Worm (Caenorhabditis elegans) whole organism, L2 larva: ENCODE results near the gene fbxc-21.

Experiments used
- C34F6.9 ChIP-seq: fragments of 150-350 bp; optimal IDR thresholded peaks from 2 replicates; lab custom pipeline; 2014; ENCODE audit warnings: missing biosample characterization, missing genetic modification characterization
- F13H6.1 ChIP-seq: sonication (generic microtip); optimal IDR thresholded peaks from 2 replicates; lab custom pipeline; 2016; ENCODE audit warnings: missing genetic modification characterization, missing compliant biosample characterization
- Y55F3AM.14 ChIP-seq: fragments of 200-800 bp; sonication (Bioruptor generic); optimal IDR thresholded peaks from 2 replicates; lab custom pipeline; 2018; ENCODE audit warnings: mild to moderate bottlenecking, missing genetic modification characterization, missing compliant biosample characterization
- ZK546.5 ChIP-seq: sonication (generic microtip); optimal IDR thresholded peaks from 2 replicates; lab custom pipeline; 2017; ENCODE audit warnings: missing biosample characterization, missing genetic modification characterization
- alr-1 ChIP-seq: fragments of 150-350 bp; optimal IDR thresholded peaks from 2 replicates; lab custom pipeline; 2014; ENCODE audit warnings: missing biosample characterization, missing genetic modification characterization
- aly-2 ChIP-seq: fragments of 150-350 bp; optimal IDR thresholded peaks from 2 replicates; lab custom pipeline; 2014; ENCODE audit warnings: missing biosample characterization, missing genetic modification characterization
- blmp-1 ChIP-seq: sonication (generic microtip); optimal IDR thresholded peaks from 2 replicates; lab custom pipeline; 2017; ENCODE audit warnings: missing genetic modification characterization, mild to moderate bottlenecking, missing compliant biosample characterization, antibody characterized with exemption, moderate library complexity; ENCODE audit not compliant: insufficient read depth
- egl-27 ChIP-seq: sonication (generic microtip); optimal IDR thresholded peaks from 3 replicates; lab custom pipeline; 2017; ENCODE audit warnings: missing biosample characterization, missing genetic modification reagents, missing genetic modification characterization
- elt-1 ChIP-seq: fragments of 150-350 bp; optimal IDR thresholded peaks from 2 replicates; lab custom pipeline; 2014; ENCODE audit warnings: missing biosample characterization, missing genetic modification characterization
- elt-3 ChIP-seq: sonication (generic microtip); optimal IDR thresholded peaks from 2 replicates; lab custom pipeline; 2017; ENCODE audit warnings: missing biosample characterization, missing genetic modification characterization
- fos-1 ChIP-seq: fragments of 150-350 bp; optimal IDR thresholded peaks from 2 replicates; lab custom pipeline; 2014; ENCODE audit warnings: missing biosample characterization, missing genetic modification characterization
- gmeb-1 ChIP-seq: fragments of 150-350 bp; optimal IDR thresholded peaks from 2 replicates; lab custom pipeline; 2014; ENCODE audit warnings: missing biosample characterization, missing genetic modification characterization
- lin-11 ChIP-seq: fragments of 150-350 bp; sonication (generic microtip); optimal IDR thresholded peaks from 2 replicates; lab custom pipeline; 2014; ENCODE audit warnings: missing biosample characterization, missing genetic modification characterization, inconsistent platforms, mixed read lengths
- lin-13 ChIP-seq: fragments of 150-350 bp; optimal IDR thresholded peaks from 2 replicates; lab custom pipeline; 2014; ENCODE audit warnings: missing biosample characterization, missing genetic modification reagents, missing genetic modification characterization
- lin-39 ChIP-seq: fragments of 150-350 bp; optimal IDR thresholded peaks from 2 replicates; lab custom pipeline; 2014; ENCODE audit warnings: missing biosample characterization, missing genetic modification reagents, missing genetic modification characterization
- mbf-1 ChIP-seq: sonication (generic microtip); optimal IDR thresholded peaks from 2 replicates; lab custom pipeline; 2017; ENCODE audit warnings: missing biosample characterization, missing genetic modification characterization
- mdl-1 ChIP-seq, 2 experiments: fragments of 150-350 bp in 1 of 2; sonication (generic microtip) in 1 of 2; optimal IDR thresholded peaks; 2 replicates each; lab custom pipeline; 2017; ENCODE audit warnings: missing biosample characterization in 2 of 2, missing genetic modification characterization in 2 of 2
- nhr-10 ChIP-seq: sonication (generic microtip); optimal IDR thresholded peaks from 2 replicates; lab custom pipeline; 2017; ENCODE audit warnings: missing biosample characterization, missing genetic modification characterization
- nhr-11 ChIP-seq: fragments of 150-350 bp; optimal IDR thresholded peaks from 2 replicates; lab custom pipeline; 2014; ENCODE audit warnings: missing biosample characterization, missing genetic modification characterization
- nhr-12 ChIP-seq: fragments of 150-350 bp; optimal IDR thresholded peaks from 2 replicates; lab custom pipeline; 2014; ENCODE audit warnings: missing biosample characterization, missing genetic modification characterization
- nhr-129 ChIP-seq: fragments of 150-350 bp; optimal IDR thresholded peaks from 2 replicates; lab custom pipeline; 2014; ENCODE audit warnings: missing biosample characterization, missing genetic modification characterization
- nhr-21 ChIP-seq: fragments of 150-350 bp; optimal IDR thresholded peaks from 2 replicates; lab custom pipeline; 2014; ENCODE audit warnings: missing biosample characterization, missing genetic modification characterization
- nhr-23 ChIP-seq: fragments of 150-350 bp; optimal IDR thresholded peaks from 2 replicates; lab custom pipeline; 2014; ENCODE audit warnings: missing biosample characterization, missing genetic modification reagents, missing genetic modification characterization
- nhr-237 ChIP-seq: fragments of 150-350 bp; optimal IDR thresholded peaks from 2 replicates; lab custom pipeline; 2014; ENCODE audit warnings: missing biosample characterization, missing genetic modification characterization
- nhr-6 ChIP-seq: fragments of 150-350 bp; optimal IDR thresholded peaks from 2 replicates; lab custom pipeline; 2014; ENCODE audit warnings: missing biosample characterization, missing genetic modification characterization
- nhr-77 ChIP-seq: fragments of 150-350 bp; optimal IDR thresholded peaks from 2 replicates; lab custom pipeline; 2014; ENCODE audit warnings: missing biosample characterization, missing genetic modification characterization
- sem-4 ChIP-seq: fragments of 150-350 bp; optimal IDR thresholded peaks from 2 replicates; lab custom pipeline; 2014; ENCODE audit warnings: missing biosample characterization, missing genetic modification reagents, missing genetic modification characterization
- skn-1 ChIP-seq: sonication (generic microtip); optimal IDR thresholded peaks from 2 replicates; lab custom pipeline; 2017; ENCODE audit warnings: missing biosample characterization, missing genetic modification characterization
- sma-9 ChIP-seq, 2 experiments: fragments of 150-350 bp in 1 of 2; sonication (generic microtip) in 1 of 2; optimal IDR thresholded peaks; 2 replicates each; lab custom pipeline; 2014 to 2016; ENCODE audit warnings: missing genetic modification characterization in 2 of 2, mild to moderate bottlenecking in 1 of 2, missing biosample characterization in 1 of 2, missing compliant biosample characterization in 1 of 2, missing genetic modification reagents in 1 of 2, moderate library complexity in 1 of 2
- unc-39 ChIP-seq: fragments of 150-350 bp; optimal IDR thresholded peaks from 2 replicates; lab custom pipeline; 2014; ENCODE audit warnings: missing biosample characterization, missing genetic modification characterization
- unc-55 ChIP-seq: fragments of 150-350 bp; sonication (generic microtip); optimal IDR thresholded peaks from 3 replicates; lab custom pipeline; 2014; ENCODE audit warnings: missing biosample characterization, missing genetic modification reagents, missing genetic modification characterization
- unc-62 ChIP-seq: fragments of 150-350 bp; optimal IDR thresholded peaks from 2 replicates; lab custom pipeline; 2014; ENCODE audit warnings: missing biosample characterization, missing genetic modification reagents, missing genetic modification characterization
- ztf-1 ChIP-seq: fragments of 200-800 bp; sonication (Bioruptor generic); conservative IDR thresholded peaks from 2 replicates; pipeline ENCODE4 v1.3.6; 2022; ENCODE audit warnings: missing genetic modification characterization, missing compliant biosample characterization
- ztf-4 ChIP-seq: fragments of 150-350 bp; optimal IDR thresholded peaks from 2 replicates; lab custom pipeline; 2014; ENCODE audit warnings: missing biosample characterization, missing genetic modification characterization

Gene fbxc-21

DNA sequence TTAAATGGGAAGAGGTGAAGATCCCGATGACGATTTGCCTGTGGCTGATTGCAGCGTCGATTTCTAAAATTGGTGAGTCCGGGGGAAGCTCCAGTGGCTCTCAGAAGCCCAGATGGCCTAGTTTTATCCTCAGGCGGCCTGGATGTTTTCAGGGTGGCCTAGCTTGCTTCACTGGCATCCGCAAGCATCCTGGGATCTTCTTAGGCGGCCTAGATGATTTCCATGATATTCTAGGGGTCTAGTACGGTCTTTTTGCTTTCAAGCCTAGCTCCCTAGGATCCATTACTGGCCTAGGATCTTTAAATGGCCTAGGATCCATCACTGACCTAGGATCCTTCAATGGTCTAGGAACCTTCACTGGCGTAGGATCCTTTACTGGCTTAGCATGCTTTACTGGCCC lies 21.7 kb downstream of the fbxc-21 start:
- TF ChIP-seq nhr-129 (tag; lab: Kevin White, UChicago) (no peak), C34F6.9 (tag; lab: Kevin White, UChicago) (no peak), egl-27 (tag; lab: Kevin White, UChicago) (no peak), Y55F3AM.14 (GFP tag; lab: Kevin White, UChicago) (no peak), lin-13 (no peak), nhr-23 (tag; lab: Kevin White, UChicago) (no peak)
- TF ChIP-seq, all 48 proteins: peak for 0

DNA sequence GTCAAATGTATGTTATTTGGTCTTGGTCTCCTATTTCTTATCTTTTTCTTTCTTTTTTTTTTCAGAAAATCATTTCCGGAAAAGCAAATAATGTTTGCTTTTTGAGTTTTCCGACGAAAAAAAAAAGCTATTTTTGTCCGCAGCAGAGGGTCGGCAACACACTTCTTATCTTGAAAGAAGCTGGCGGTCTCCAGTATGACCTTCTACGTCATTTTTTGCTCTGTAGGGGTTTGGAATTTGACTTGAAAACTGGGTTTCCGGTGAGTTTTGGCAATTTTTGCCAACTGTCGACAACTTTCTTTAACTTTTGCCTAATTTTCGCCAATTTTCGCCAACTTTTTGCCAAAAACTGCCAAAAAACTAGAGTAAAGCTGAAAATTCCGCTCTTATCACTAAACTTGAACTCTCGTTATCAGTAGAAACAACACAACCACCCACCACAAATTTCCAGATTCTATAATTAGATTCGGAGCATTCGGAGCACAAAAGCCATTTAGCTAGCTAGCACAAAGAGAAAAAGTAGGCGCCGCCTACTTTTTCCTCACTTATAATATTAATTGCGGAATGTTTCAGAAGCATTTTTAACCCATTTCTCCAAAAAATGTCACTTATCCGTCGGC lies 22.4 kb downstream of the fbxc-21 start, which contains the start of gene nhx-6:
TSS of gene nhx-6 (plus strand) at position 570 of the 620 bp plus-strand sequence.
- TF ChIP-seq blmp-1 (tag; lab: Kevin White, UChicago) (no peak), nhr-23 (tag; lab: Kevin White, UChicago) (peak; percentile 9)

DNA sequence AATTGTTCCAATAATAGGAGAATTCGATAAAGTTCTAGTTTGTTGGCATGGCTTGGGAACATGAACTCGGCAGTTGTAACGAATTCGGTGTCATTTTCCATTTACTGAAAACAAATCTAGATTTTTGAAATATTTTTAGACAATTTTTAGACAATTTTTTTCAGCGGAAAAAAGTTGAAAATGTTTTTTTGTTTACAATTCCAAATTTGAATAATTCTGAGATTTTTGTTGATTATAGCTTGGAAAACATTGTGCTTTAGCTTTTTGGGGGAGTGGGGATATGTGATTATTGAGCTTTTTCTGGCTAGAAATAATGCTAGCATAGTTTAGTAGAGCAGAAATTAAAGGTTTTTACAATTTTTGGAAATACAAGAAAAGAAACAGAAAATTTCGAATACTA lies 23.8 kb downstream of the fbxc-21 start, which contains the start of gene srw-97:
TSS of gene srw-97 (minus strand) at position 101 of the 400 bp plus-strand sequence.
- TF ChIP-seq ztf-1 (GFP tag; lab: Robert Waterston, UW), result no peak
- no peak for TF ChIP-seq sma-9 (GFP tag; optimal IDR thresholded peaks at IDR 0.05; lab: Kevin White, UChicago)
- no peak for TF ChIP-seq sma-9 (tag; optimal IDR thresholded peaks at IDR 0.05; lab: Kevin White, UChicago)
- TF ChIP-seq ZK546.5 (tag; lab: Kevin White, UChicago), result no peak
- TF ChIP-seq lin-13, result no peak
- TF ChIP-seq Y55F3AM.14 (GFP tag; lab: Kevin White, UChicago), result no peak
- no peak for TF ChIP-seq alr-1 (tag; lab: Kevin White, UChicago)
- no peak for TF ChIP-seq sem-4 (tag; lab: Kevin White, UChicago)
- TF ChIP-seq elt-1 (tag; lab: Kevin White, UChicago), result no peak
- no peak for TF ChIP-seq nhr-10 (tag; lab: Kevin White, UChicago)
- no peak for TF ChIP-seq nhr-6 (tag; lab: Kevin White, UChicago)
- no peak for TF ChIP-seq nhr-21 (tag; lab: Kevin White, UChicago)
- no peak for TF ChIP-seq mdl-1 (tag; optimal IDR thresholded peaks at IDR 0.05; lab: Kevin White, UChicago)
- TF ChIP-seq aly-2 (tag; lab: Kevin White, UChicago), result no peak
- no peak for TF ChIP-seq unc-39 (tag; lab: Kevin White, UChicago)
- no peak for TF ChIP-seq fos-1 (tag; lab: Kevin White, UChicago)
- no peak for TF ChIP-seq gmeb-1
- no peak for TF ChIP-seq nhr-12 (tag; lab: Kevin White, UChicago)
- no peak for TF ChIP-seq ztf-4 (tag; lab: Kevin White, UChicago)
- no peak for TF ChIP-seq nhr-77 (tag; lab: Kevin White, UChicago)
- TF ChIP-seq C34F6.9 (tag; lab: Kevin White, UChicago), result no peak

DNA sequence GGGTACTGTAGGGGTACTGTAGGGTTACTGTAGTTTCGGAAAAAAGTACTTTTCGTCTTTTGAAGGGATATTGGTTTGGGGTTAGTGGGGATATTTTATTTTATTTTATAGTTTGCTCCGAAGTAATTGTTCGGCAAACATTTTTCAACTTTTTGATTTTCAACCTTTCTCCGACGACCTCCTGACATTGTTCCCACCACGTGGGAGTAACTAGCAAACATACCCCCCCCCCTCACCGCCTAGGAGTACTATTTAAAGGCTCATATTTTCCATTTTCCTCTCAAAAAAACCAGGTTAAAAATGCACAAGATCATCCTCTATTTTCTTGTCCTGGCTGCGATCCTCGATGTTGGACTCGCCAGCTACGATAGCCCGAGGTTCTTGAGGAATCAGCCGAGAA lies 26.7 kb downstream of the fbxc-21 start, which contains the start of gene srlf-29:
TSS of gene srlf-29 (plus strand) at position 301 of the 400 bp plus-strand sequence.
- no peak for TF ChIP-seq lin-13
- no peak for TF ChIP-seq ztf-4 (tag; lab: Kevin White, UChicago)
- TF ChIP-seq elt-1 (tag; lab: Kevin White, UChicago), result no peak
- TF ChIP-seq mdl-1 (tag; optimal IDR thresholded peaks at IDR 0.05; lab: Kevin White, UChicago), result no peak
- no peak for TF ChIP-seq nhr-23 (tag; lab: Kevin White, UChicago)
- no peak for TF ChIP-seq blmp-1 (tag; lab: Kevin White, UChicago)
- TF ChIP-seq nhr-11 (tag; lab: Kevin White, UChicago), result no peak
- TF ChIP-seq, all 48 proteins: peak for 0

DNA sequence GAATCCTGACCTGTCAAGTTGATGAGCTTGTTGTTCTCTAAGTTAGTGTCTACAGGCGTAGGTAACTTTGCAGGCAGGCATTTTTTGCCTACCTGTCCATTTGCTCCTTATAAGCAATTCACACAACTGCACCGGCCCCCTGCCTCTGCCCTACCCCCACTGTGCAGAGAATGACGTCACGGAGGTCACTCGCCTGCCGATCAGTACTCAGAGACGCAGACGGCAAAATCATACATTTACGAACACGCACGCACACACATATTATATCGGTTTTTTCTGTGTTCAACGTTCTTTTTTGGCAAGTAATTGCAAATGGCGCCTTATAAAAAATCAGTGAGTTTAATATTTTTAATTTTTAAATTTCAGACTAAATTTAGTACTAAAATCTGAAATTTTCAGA lies 29.2 kb downstream of the fbxc-21 start, which contains the start of gene duxl-1:
TSS of gene duxl-1 (plus strand) at position 184 of the 400 bp plus-strand sequence.
- TF ChIP-seq lin-39 (tag; lab: Kevin White, UChicago) (no peak), unc-55 (GFP tag; lab: Kevin White, UChicago) (peak; percentile 24), lin-11 (tag; lab: Kevin White, UChicago) (no peak), mbf-1 (no peak), mdl-1 (tag; optimal IDR thresholded peaks at IDR 0.05; lab: Kevin White, UChicago) (no peak), blmp-1 (tag; lab: Kevin White, UChicago) (no peak), nhr-129 (tag; lab: Kevin White, UChicago) (peak; percentile 11), skn-1 (no peak), nhr-12 (tag; lab: Kevin White, UChicago) (no peak), F13H6.1 (tag; lab: Kevin White, UChicago) (peak; percentile 74), unc-62 (GFP tag; lab: Kevin White, UChicago) (no peak), nhr-6 (tag; lab: Kevin White, UChicago) (no peak), elt-3 (tag; lab: Kevin White, UChicago) (no peak), nhr-237 (tag; lab: Kevin White, UChicago) (no peak), sma-9 (GFP tag; optimal IDR thresholded peaks at IDR 0.05; lab: Kevin White, UChicago) (peak; percentile 52), sma-9 (tag; optimal IDR thresholded peaks at IDR 0.05; lab: Kevin White, UChicago) (no peak), fos-1 (tag; lab: Kevin White, UChicago) (peak; percentile 49)
